Worm (Caenorhabditis elegans) whole organism, late embryonic: ENCODE results near the gene nspg-7.1.
"Not testable (repeated sequence)": the region's sequence is repeated elsewhere in the genome, so short reads cannot be mapped to it uniquely, and the experiment has no call there.

Experiments
- nhr-232 ChIP-seq: sonication (generic microtip); optimal IDR thresholded peaks from 2 replicates; lab custom pipeline; 2016; ENCODE audit warnings: missing genetic modification characterization, missing compliant biosample characterization
- pha-2 ChIP-seq: sonication (generic microtip); optimal IDR thresholded peaks from 2 replicates; lab custom pipeline; 2017; ENCODE audit warnings: mild to moderate bottlenecking, missing genetic modification characterization, missing compliant biosample characterization

ce11 chrIV:9293825-9294224 lies 36.8 kb downstream of the nspg-7.1 start, which contains the start of gene nhr-264:
- TF ChIP-seq nhr-232 (tag; lab: Kevin White, UChicago); pha-2: not testable (repeated sequence)
